Fruit fly (Drosophila melanogaster): ENCODE data around the gene OdsH.
A peak's percentile ranks its signal among the peaks of the same experiment; 100 is the strongest.

Gene OdsH

DNA sequence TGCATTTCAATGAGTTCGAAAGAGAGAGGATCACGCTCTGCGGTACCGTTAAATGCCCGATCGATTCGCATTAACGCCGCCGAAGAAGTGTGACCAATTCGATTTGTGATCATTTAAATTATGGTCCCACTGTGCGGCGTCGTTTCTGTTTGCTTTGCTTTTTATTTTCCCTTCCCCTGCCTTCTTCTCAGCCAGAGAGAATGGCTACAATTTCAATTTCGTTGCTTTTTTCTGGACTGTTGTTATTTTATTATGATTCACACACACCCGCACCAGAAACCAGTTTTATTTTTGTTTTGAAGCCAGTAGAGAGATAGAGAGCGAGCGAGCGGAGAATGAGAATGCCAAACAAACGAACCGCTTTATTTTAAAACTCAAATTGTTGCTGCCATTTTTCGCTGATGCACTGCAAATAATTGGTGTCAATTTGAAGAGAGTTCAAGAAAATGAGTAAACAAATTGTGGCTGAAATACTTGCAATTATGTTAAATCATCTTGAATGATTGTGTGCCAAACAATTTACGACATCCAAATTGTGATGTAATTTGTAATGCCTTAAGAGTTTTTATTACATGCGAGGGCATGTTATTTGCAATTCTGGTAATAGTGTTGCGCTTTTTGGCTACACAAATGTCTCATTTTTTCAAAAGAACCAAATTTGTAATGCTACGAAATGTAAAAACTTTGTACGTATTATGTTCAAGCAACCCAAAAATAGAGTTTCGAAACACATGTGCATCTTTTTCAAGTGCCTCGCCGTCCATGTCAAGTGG lies 48.0 kb upstream of the OdsH start (continued):
- TF ChIP-seq fu2 (GFP tag; optimal IDR thresholded peaks at IDR 0.05): peak; percentile 18
- TF ChIP-seq ranshi (GFP tag; IDR thresholded peaks at IDR 0.05): no peak; the same call in 1 of the 2 replicates
- no peak for TF ChIP-seq dan (GFP tag; IDR thresholded peaks at IDR 0.05)
- no peak for TF ChIP-seq CG16779 (GFP tag; IDR thresholded peaks at IDR 0.05)
- TF ChIP-seq Xrp1 (GFP tag; IDR thresholded peaks at IDR 0.05): peak; percentile 42; the same call in 1 of the 2 replicates
- TF ChIP-seq ap (GFP tag; IDR thresholded peaks at IDR 0.05): no peak
- TF ChIP-seq Blimp-1 (GFP tag; optimal IDR thresholded peaks at IDR 0.05): peak; percentile 3
- TF ChIP-seq exex (tag; optimal IDR thresholded peaks at IDR 0.05): no peak
- TF ChIP-seq org-1 (GFP tag; optimal IDR thresholded peaks at IDR 0.05): no peak
- peak; percentile 26 for TF ChIP-seq Max (GFP tag; optimal IDR thresholded peaks at IDR 0.05)
- no peak for TF ChIP-seq lov (optimal IDR thresholded peaks at IDR 0.05)
- TF ChIP-seq lov (GFP tag; IDR thresholded peaks at IDR 0.05): no peak
- peak; percentile 29 for TF ChIP-seq CG14710 (tag; optimal IDR thresholded peaks at IDR 0.05)
- no peak for TF ChIP-seq E2f2 (GFP tag; IDR thresholded peaks at IDR 0.05)
- no peak for TF ChIP-seq CG6854 (GFP tag; optimal IDR thresholded peaks at IDR 0.05)
- no peak for TF ChIP-seq CG4404 (GFP tag; IDR thresholded peaks at IDR 0.05)
- peak; percentile 67 for TF ChIP-seq crol (GFP tag; IDR thresholded peaks at IDR 0.05)
- TF ChIP-seq CG10366 (GFP tag; IDR thresholded peaks at IDR 0.05): peak; percentile 19; the same call in 1 of the 2 replicates
- no peak for TF ChIP-seq Gug (GFP tag; IDR thresholded peaks at IDR 0.05)
- no peak for TF ChIP-seq Stat92E (GFP tag; optimal IDR thresholded peaks at IDR 0.05)
- TF ChIP-seq dmrt99B (tag; optimal IDR thresholded peaks at IDR 0.05): peak; percentile 67
- TF ChIP-seq Dfd (GFP tag; optimal IDR thresholded peaks at IDR 0.05): no peak
- no peak for TF ChIP-seq ash1 (GFP tag; optimal IDR thresholded peaks at IDR 0.05)
- peak; percentile 19 for TF ChIP-seq CG17802 (tag; optimal IDR thresholded peaks at IDR 0.05)

dm6 chrX:17743598-17743997 lies 47.2 kb upstream of the OdsH start:
- TF ChIP-seq CG15479 (GFP tag; optimal IDR thresholded peaks at IDR 0.05) (peak; percentile 43), CG13775 (GFP tag; optimal IDR thresholded peaks at IDR 0.05) (no peak), CG16779 (GFP tag; IDR thresholded peaks at IDR 0.05) (no peak), HmgZ (tag; optimal IDR thresholded peaks at IDR 0.05) (no peak), zfh1 (GFP tag; IDR thresholded peaks at IDR 0.05) (no peak), CG13894 (tag; optimal IDR thresholded peaks at IDR 0.05) (peak; percentile 3), oc (tag; optimal IDR thresholded peaks at IDR 0.05) (no peak), CG17359 (tag; optimal IDR thresholded peaks at IDR 0.05) (no peak), ERR (GFP tag; optimal IDR thresholded peaks at IDR 0.05) (no peak), Antp (GFP tag; optimal IDR thresholded peaks at IDR 0.05) (no peak), tna (GFP tag; IDR thresholded peaks at IDR 0.05; ENCODE audit: partially characterized antibody) (no peak), da (GFP tag; optimal IDR thresholded peaks at IDR 0.05) (no peak), BEAF-32 (GFP tag; optimal IDR thresholded peaks at IDR 0.05) (no peak), Med (GFP tag) (peak; percentile 60), shn (GFP tag; optimal IDR thresholded peaks at IDR 0.05) (no peak), row (GFP tag; IDR thresholded peaks at IDR 0.05) (peak; percentile 13; the same call in 1 of the 3 replicates), CG2199 (GFP tag; IDR thresholded peaks at IDR 0.05) (peak; percentile 30; the same call in 1 of the 3 replicates), zfh2 (GFP tag; optimal IDR thresholded peaks at IDR 0.05) (no peak), eyg (GFP tag; optimal IDR thresholded peaks at IDR 0.05) (no peak), CG10267 (tag; optimal IDR thresholded peaks at IDR 0.05) (no peak), CG12219 (GFP tag; optimal IDR thresholded peaks at IDR 0.05) (no peak), CG10565 (GFP tag; optimal IDR thresholded peaks at IDR 0.05) (no peak), Awh (GFP tag; IDR thresholded peaks at IDR 0.05) (no peak), CG8388 (GFP tag; optimal IDR thresholded peaks at IDR 0.05) (no peak), Dip2 (GFP tag; IDR thresholded peaks at IDR 0.05) (no peak), kni (GFP tag; optimal IDR thresholded peaks at IDR 0.05) (peak; percentile 63), CG10431 (GFP tag; optimal IDR thresholded peaks at IDR 0.05) (no peak), ase (GFP tag; IDR thresholded peaks at IDR 0.05) (no peak)
